Fruit fly (Drosophila melanogaster) whole organism, embryonic: ENCODE measurements around the gene eIF2Bepsilon.

ENCODE experiments used
- B-H1 ChIP-seq: fragments of 200-800 bp; sonication (Bioruptor generic); IDR thresholded peaks from 3 replicates; pipeline ENCODE4 v1.3.6; 2022; ENCODE audit warnings: missing biosample characterization, missing genetic modification characterization
- Bteb2 ChIP-seq: fragments of 200-800 bp; sonication (Bioruptor generic); optimal IDR thresholded peaks from 2 replicates; lab custom pipeline; 2016; ENCODE audit warnings: missing biosample characterization, missing genetic modification characterization
- CG10543 ChIP-seq: fragments of 200-800 bp; sonication (Bioruptor generic); optimal IDR thresholded peaks from 3 replicates; lab custom pipeline; 2017; ENCODE audit warnings: missing biosample characterization, mild to moderate bottlenecking, missing genetic modification characterization, moderate library complexity
- CG10565 ChIP-seq: fragments of 200-800 bp; sonication (Bioruptor generic); optimal IDR thresholded peaks from 3 replicates; lab custom pipeline; 2016; ENCODE audit warnings: missing biosample characterization, mild to moderate bottlenecking, missing genetic modification characterization
- CG10959 ChIP-seq: fragments of 200-800 bp; sonication (Bioruptor generic); IDR thresholded peaks from 2 replicates; pipeline ENCODE4 v1.3.6; 2022; ENCODE audit warnings: missing biosample characterization, missing genetic modification characterization
- CG11247 ChIP-seq: fragments of 200-800 bp; sonication (Bioruptor generic); IDR thresholded peaks from 2 replicates; pipeline ENCODE4 v1.3.6; 2022; ENCODE audit warnings: missing biosample characterization, missing genetic modification characterization
- CG11398 ChIP-seq: fragments of 200-800 bp; sonication (Bioruptor generic); optimal IDR thresholded peaks from 2 replicates; lab custom pipeline; 2016; ENCODE audit warnings: missing biosample characterization, missing genetic modification characterization
- CG11560 ChIP-seq: fragments of 200-800 bp; sonication (Bioruptor generic); IDR thresholded peaks from 3 replicates; pipeline ENCODE4 v1.3.6; 2022; ENCODE audit warnings: missing biosample characterization, missing genetic modification characterization
- CG11696 ChIP-seq: fragments of 200-800 bp; sonication (Bioruptor generic); IDR thresholded peaks from 2 replicates; pipeline ENCODE4 v1.3.6; 2022; ENCODE audit warnings: missing biosample characterization, missing genetic modification characterization
- CG12155 ChIP-seq: fragments of 200-800 bp; sonication (Bioruptor generic); optimal IDR thresholded peaks from 3 replicates; lab custom pipeline; 2016; ENCODE audit warnings: missing biosample characterization, missing genetic modification characterization
- CG13624 ChIP-seq: fragments of 200-800 bp; sonication (Bioruptor generic); optimal IDR thresholded peaks from 2 replicates; lab custom pipeline; 2016; ENCODE audit warnings: missing biosample characterization, missing genetic modification characterization
- CG13775 ChIP-seq: fragments of 200-800 bp; sonication (Bioruptor generic); optimal IDR thresholded peaks from 3 replicates; lab custom pipeline; 2017; ENCODE audit warnings: missing biosample characterization, mild to moderate bottlenecking, missing genetic modification characterization
- CG14667 ChIP-seq: fragments of 200-800 bp; sonication (Bioruptor generic); IDR thresholded peaks from 2 replicates; pipeline ENCODE4 v1.3.6; 2022; ENCODE audit warnings: missing biosample characterization, missing genetic modification characterization
- CG15479 ChIP-seq: fragments of 200-800 bp; sonication (Bioruptor generic); optimal IDR thresholded peaks from 3 replicates; lab custom pipeline; 2019; ENCODE audit warnings: missing biosample characterization, mild to moderate bottlenecking, missing genetic modification characterization, moderate library complexity
- CG3163 ChIP-seq: fragments of 200-800 bp; sonication (Bioruptor generic); optimal IDR thresholded peaks from 3 replicates; lab custom pipeline; 2016; ENCODE audit warnings: missing biosample characterization, missing genetic modification characterization
- CG32532 ChIP-seq: fragments of 200-800 bp; sonication (Bioruptor generic); IDR thresholded peaks from 2 replicates; pipeline ENCODE4 v1.3.6; 2022; ENCODE audit warnings: missing biosample characterization, missing genetic modification characterization
- CG4854 ChIP-seq: fragments of 200-800 bp; sonication (Bioruptor generic); optimal IDR thresholded peaks from 2 replicates; lab custom pipeline; 2016; ENCODE audit warnings: missing biosample characterization, missing genetic modification characterization, inconsistent platforms
- CG5180 ChIP-seq: fragments of 200-800 bp; sonication (Bioruptor generic); optimal IDR thresholded peaks from 3 replicates; lab custom pipeline; 2017; ENCODE audit warnings: missing biosample characterization, missing genetic modification characterization, mild to moderate bottlenecking, moderate library complexity, missing genetic modification reagents
- CG7745 ChIP-seq: fragments of 200-800 bp; sonication (Bioruptor generic); optimal IDR thresholded peaks from 2 replicates; lab custom pipeline; 2018; ENCODE audit warnings: missing biosample characterization, mild to moderate bottlenecking, missing genetic modification characterization, moderate library complexity
- CG7786 ChIP-seq: fragments of 200-800 bp; sonication (Bioruptor generic); optimal IDR thresholded peaks from 2 replicates; lab custom pipeline; 2016; ENCODE audit warnings: missing biosample characterization, missing genetic modification characterization
- CG8359 ChIP-seq: fragments of 200-800 bp; sonication (Bioruptor generic); optimal IDR thresholded peaks from 2 replicates; lab custom pipeline; 2017; ENCODE audit warnings: missing biosample characterization, mild to moderate bottlenecking, missing genetic modification characterization, borderline replicate concordance
- CG9437 ChIP-seq: fragments of 200-800 bp; sonication (Bioruptor generic); optimal IDR thresholded peaks from 2 replicates; lab custom pipeline; 2018; ENCODE audit warnings: missing biosample characterization, mild to moderate bottlenecking, missing genetic modification characterization
- CG9797 ChIP-seq: fragments of 200-800 bp; sonication (Bioruptor generic); optimal IDR thresholded peaks from 3 replicates; lab custom pipeline; 2018; ENCODE audit warnings: missing biosample characterization, mild to moderate bottlenecking, missing genetic modification characterization
- CkIIα-i1 ChIP-seq: fragments of 200-800 bp; sonication (Bioruptor generic); IDR thresholded peaks from 2 replicates; pipeline ENCODE4 v1.3.6; 2022; ENCODE audit warnings: missing biosample characterization, missing genetic modification characterization
- Doc3 ChIP-seq: fragments of 200-800 bp; sonication (Bioruptor generic); IDR thresholded peaks from 3 replicates; pipeline ENCODE4 v1.3.6; 2022; ENCODE audit warnings: missing biosample characterization, missing genetic modification characterization; ENCODE audit not compliant: partially characterized antibody
- Ets97D ChIP-seq: fragments of 200-800 bp; sonication (Bioruptor generic); optimal IDR thresholded peaks from 3 replicates; lab custom pipeline; 2016; ENCODE audit warnings: missing biosample characterization, missing genetic modification characterization
- Hand ChIP-seq: fragments of 200-800 bp; sonication (Bioruptor generic); optimal IDR thresholded peaks from 2 replicates; lab custom pipeline; 2017; ENCODE audit warnings: mild to moderate bottlenecking, missing biosample characterization, missing genetic modification reagents, missing genetic modification characterization
- Hr39 ChIP-seq: fragments of >200 bp; optimal IDR thresholded peaks from 2 replicates; lab custom pipeline; 2017
- Lim3 ChIP-seq: fragments of 200-800 bp; sonication (Bioruptor generic); IDR thresholded peaks from 2 replicates; pipeline ENCODE4 v1.3.6; 2022; ENCODE audit warnings: missing biosample characterization, missing genetic modification characterization
- MBD-R2 ChIP-seq: fragments of 200-800 bp; sonication (Bioruptor generic); IDR thresholded peaks from 2 replicates; pipeline ENCODE4 v1.3.6; 2022; ENCODE audit warnings: missing biosample characterization, missing genetic modification characterization
- Mad ChIP-seq: fragments of 200-800 bp; sonication (Bioruptor generic); optimal IDR thresholded peaks from 2 replicates; lab custom pipeline; 2016; ENCODE audit warnings: missing biosample characterization, missing genetic modification characterization
- NC2α ChIP-seq: fragments of 200-800 bp; sonication (Bioruptor generic); optimal IDR thresholded peaks from 2 replicates; lab custom pipeline; 2016; ENCODE audit warnings: missing biosample characterization, missing genetic modification characterization
- Optix ChIP-seq: fragments of 200-800 bp; sonication (Bioruptor generic); IDR thresholded peaks from 3 replicates; pipeline ENCODE4 v1.3.6; 2022; ENCODE audit warnings: missing biosample characterization, missing genetic modification characterization
- Scr ChIP-seq: fragments of 200-800 bp; sonication (Bioruptor generic); IDR thresholded peaks from 2 replicates; pipeline ENCODE4 v1.3.6; 2022; ENCODE audit warnings: missing biosample characterization, missing genetic modification characterization; ENCODE audit not compliant: partially characterized antibody
- Side ChIP-seq: fragments of 200-800 bp; sonication (Bioruptor generic); optimal IDR thresholded peaks from 2 replicates; lab custom pipeline; 2016; ENCODE audit warnings: missing biosample characterization, missing genetic modification characterization
- Sin3A ChIP-seq: fragments of >200 bp; optimal IDR thresholded peaks from 2 replicates; lab custom pipeline; 2018
- Sox100B ChIP-seq: fragments of 200-800 bp; sonication (Bioruptor generic); optimal IDR thresholded peaks from 3 replicates; lab custom pipeline; 2018; ENCODE audit warnings: missing biosample characterization, mild to moderate bottlenecking, missing genetic modification characterization
- Spps ChIP-seq: fragments of 200-800 bp; sonication (Bioruptor generic); optimal IDR thresholded peaks from 2 replicates; lab custom pipeline; 2018; ENCODE audit warnings: missing biosample characterization, mild to moderate bottlenecking, missing genetic modification characterization
- chif ChIP-seq, 2 experiments: fragments of 200-800 bp; sonication (Bioruptor generic); optimal IDR thresholded peaks; 3 replicates each; lab custom pipeline; 2016; ENCODE audit warnings: missing biosample characterization in 2 of 2, missing genetic modification characterization in 2 of 2
- dmrt11E ChIP-seq: fragments of 200-800 bp; sonication (Bioruptor generic); optimal IDR thresholded peaks from 3 replicates; lab custom pipeline; 2018; ENCODE audit warnings: missing biosample characterization, mild to moderate bottlenecking, missing genetic modification characterization, moderate library complexity
- dmrt99B ChIP-seq: fragments of 200-800 bp; sonication (Bioruptor generic); optimal IDR thresholded peaks from 2 replicates; lab custom pipeline; 2018; ENCODE audit warnings: missing biosample characterization, mild to moderate bottlenecking, missing genetic modification characterization, moderate library complexity
- dpn ChIP-seq, 2 experiments: fragments of 200-800 bp; sonication (Bioruptor generic); optimal IDR thresholded peaks; 3 replicates each; lab custom pipeline; 2016; ENCODE audit warnings: missing biosample characterization in 2 of 2, missing genetic modification characterization in 2 of 2
- exex ChIP-seq: fragments of 200-800 bp; sonication (Bioruptor generic); optimal IDR thresholded peaks from 4 replicates; lab custom pipeline; 2018; ENCODE audit warnings: missing biosample characterization, mild to moderate bottlenecking, missing genetic modification characterization, moderate library complexity
- insv ChIP-seq, 2 experiments: fragments of 200-800 bp; sonication (Bioruptor generic); optimal IDR thresholded peaks; 3 replicates each; lab custom pipeline; 2016 to 2018; ENCODE audit warnings: missing biosample characterization in 2 of 2, missing genetic modification characterization in 2 of 2
- jigr1 ChIP-seq: fragments of 200-800 bp; sonication (Bioruptor generic); IDR thresholded peaks from 3 replicates; pipeline ENCODE4 v1.3.6; 2022; ENCODE audit warnings: missing biosample characterization, missing genetic modification characterization
- jing ChIP-seq: fragments of 200-800 bp; sonication (Bioruptor generic); optimal IDR thresholded peaks from 2 replicates; lab custom pipeline; 2018; ENCODE audit warnings: missing biosample characterization, mild to moderate bottlenecking, missing genetic modification characterization
- pzg ChIP-seq: fragments of 200-800 bp; sonication (Bioruptor generic); optimal IDR thresholded peaks from 3 replicates; lab custom pipeline; 2018; ENCODE audit warnings: missing biosample characterization, mild to moderate bottlenecking, missing genetic modification characterization, moderate library complexity
- row ChIP-seq: fragments of 200-800 bp; sonication (Bioruptor generic); IDR thresholded peaks from 3 replicates; pipeline ENCODE4 v1.3.6; 2022; ENCODE audit warnings: missing biosample characterization, missing genetic modification characterization
- sens ChIP-seq: fragments of 200-800 bp; sonication (Bioruptor generic); peaks from one replicate; lab custom pipeline; 2016; ENCODE audit warnings: missing biosample characterization, missing genetic modification characterization
- unpg ChIP-seq: fragments of 200-800 bp; sonication (Bioruptor generic); optimal IDR thresholded peaks from 3 replicates; lab custom pipeline; 2018; ENCODE audit warnings: missing biosample characterization, mild to moderate bottlenecking, missing genetic modification characterization, moderate library complexity

The eIF2Bepsilon gene

DNA sequence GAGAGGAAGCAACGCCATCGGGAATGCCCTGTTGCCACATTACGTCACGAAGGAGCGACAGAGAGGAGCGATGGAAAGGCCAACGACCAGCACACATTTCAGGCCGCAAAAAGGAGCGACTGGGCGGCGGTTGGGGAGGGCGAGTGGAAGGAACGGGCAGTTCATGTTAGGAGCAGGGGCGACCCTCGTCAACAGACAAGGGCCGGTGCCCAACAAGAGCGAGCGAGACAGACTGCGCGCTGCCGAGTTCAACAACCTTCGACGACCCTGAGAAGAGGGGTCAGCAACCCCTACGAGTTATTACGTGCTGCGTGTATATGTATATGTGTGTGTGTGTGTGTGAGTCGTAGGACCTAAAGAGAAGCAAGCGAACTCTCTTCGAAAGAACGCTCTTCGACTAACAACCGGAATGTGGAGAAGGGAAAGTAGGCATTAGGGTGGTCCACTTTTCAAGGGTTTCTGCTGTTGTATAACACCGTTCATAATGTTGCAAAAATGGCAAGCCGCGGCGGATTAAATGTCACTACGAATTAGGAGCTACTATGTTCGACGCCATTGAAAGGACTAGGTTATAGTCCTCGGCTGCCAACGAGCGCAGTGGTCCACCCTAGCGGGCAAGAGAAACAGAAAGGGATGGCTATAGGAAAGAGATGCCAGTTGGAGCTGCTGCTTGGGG is 28.9 kb upstream of the eIF2Bepsilon start (continued):
- TF ChIP-seq CG11398 (GFP tag; lab: Kevin White, UChicago) (peak; percentile 92), Side (GFP tag; lab: Kevin White, UChicago) (peak; percentile 96), Ets97D (GFP tag; lab: Kevin White, UChicago) (peak; percentile 86), CG7745 (peak; percentile 47), CkIIα-i1 (GFP tag; lab: Robert Waterston, UW) (peak; percentile 86), insv (GFP tag; optimal IDR thresholded peaks at IDR 0.05; lab: Kevin White, UChicago) (peak; percentile 39 to 55), CG13775 (GFP tag; lab: Kevin White, UChicago) (peak; percentile 92), CG10959 (GFP tag; lab: Robert Waterston, UW) (peak; percentile 85), CG11560 (peak; percentile 67; the same call in 1 of the 3 replicates), CG5180 (GFP tag; lab: Kevin White, UChicago) (peak; percentile 83), B-H1 (GFP tag; lab: Robert Waterston, UW) (peak; percentile 86), Lim3 (GFP tag; lab: Robert Waterston, UW) (no peak), dpn (GFP tag; optimal IDR thresholded peaks at IDR 0.05; lab: Kevin White, UChicago) (peak; percentile 95 to 98), CG11696 (GFP tag; lab: Robert Waterston, UW) (peak; percentile 85), jing (GFP tag; lab: Kevin White, UChicago) (peak; percentile 94), Sin3A (lab: Kevin White, UChicago) (no peak), Doc3 (GFP tag; lab: Robert Waterston, UW) (no peak), Sox100B (GFP tag; lab: Kevin White, UChicago) (peak; percentile 90), dmrt99B (tag; lab: Kevin White, UChicago) (peak; percentile 95), CG3163 (GFP tag; lab: Kevin White, UChicago) (peak; percentile 99), Mad (peak; percentile 93), Scr (GFP tag; lab: Robert Waterston, UW) (no peak), CG10543 (GFP tag; lab: Kevin White, UChicago) (peak; percentile 87), CG8359 (peak; percentile 90), jigr1 (GFP tag; lab: Robert Waterston, UW) (peak; percentile 80; the same call in 2 of the 3 replicates), CG13624 (GFP tag; lab: Kevin White, UChicago) (peak; percentile 93), CG9797 (GFP tag; lab: Kevin White, UChicago) (peak; percentile 56), MBD-R2 (peak; percentile 85; the same call in 1 of the 2 replicates), Spps (tag; lab: Kevin White, UChicago) (peak; percentile 92), CG11247 (peak; percentile 88), sens (peak; percentile 99), Bteb2 (GFP tag; lab: Kevin White, UChicago) (peak; percentile 91), CG7786 (GFP tag; lab: Kevin White, UChicago) (peak; percentile 96), NC2α (GFP tag; lab: Kevin White, UChicago) (peak; percentile 92), CG32532 (peak; percentile 95), row (GFP tag; lab: Robert Waterston, UW) (peak; percentile 89), Hr39 (no peak), chif (GFP tag; optimal IDR thresholded peaks at IDR 0.05; lab: Kevin White, UChicago) (peak; percentile 95), CG10565 (GFP tag; lab: Kevin White, UChicago) (peak; percentile 72), CG15479 (no peak), pzg (GFP tag; lab: Kevin White, UChicago) (peak; percentile 27), unpg (GFP tag; lab: Kevin White, UChicago) (peak; percentile 97), CG12155 (GFP tag; lab: Kevin White, UChicago) (peak; percentile 92), CG14667 (GFP tag; lab: Robert Waterston, UW) (peak; percentile 88), Optix (GFP tag; lab: Robert Waterston, UW) (peak; percentile 94), dmrt11E (tag; lab: Kevin White, UChicago) (peak; percentile 94), CG9437 (GFP tag; lab: Kevin White, UChicago) (peak; percentile 85), Hand (GFP tag; lab: Kevin White, UChicago) (peak; percentile 93), exex (tag; lab: Kevin White, UChicago) (peak; percentile 76), CG4854 (GFP tag; lab: Kevin White, UChicago) (peak; percentile 89)
